Worm (Caenorhabditis elegans): ENCODE data around the gene chil-1.

DNA sequence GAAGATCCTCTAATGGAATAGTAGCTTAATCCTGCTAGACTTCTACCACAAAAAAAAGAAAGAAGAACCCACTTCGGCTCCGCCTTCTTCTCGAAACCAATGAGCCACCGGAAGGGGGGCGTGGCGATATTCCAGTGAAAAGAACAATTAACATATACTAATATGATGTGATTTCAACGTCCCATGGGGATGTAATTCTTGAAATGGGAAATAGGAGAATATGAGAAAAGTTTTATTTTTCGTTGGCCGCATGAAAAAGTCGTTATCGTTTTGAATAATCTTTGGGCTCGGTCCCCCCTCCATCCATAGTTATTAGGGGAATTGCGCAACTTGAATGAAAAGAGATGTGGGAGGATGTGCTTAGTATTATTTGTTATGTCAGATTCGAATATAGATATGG is 34.0 kb upstream of the chil-1 start, which contains the start of gene unc-4:
- TF ChIP-seq unc-62 (GFP tag; optimal IDR thresholded peaks at IDR 0.05) (no peak), lin-13 (tag; optimal IDR thresholded peaks at IDR 0.05) (no peak), snpc-4 (tag; optimal IDR thresholded peaks at IDR 0.05) (no peak), nhr-237 (tag; optimal IDR thresholded peaks at IDR 0.05) (no peak), mab-5 (tag; optimal IDR thresholded peaks at IDR 0.05) (no peak), bed-3 (GFP tag; optimal IDR thresholded peaks at IDR 0.05) (no peak), unc-39 (tag; optimal IDR thresholded peaks at IDR 0.05) (no peak)
